Worm (Caenorhabditis elegans) whole organism, young adult: ENCODE data around the gene M176.4.

Experiments
- B0019.2 ChIP-seq: fragments of 200-800 bp; sonication (Bioruptor generic); conservative IDR thresholded peaks from 2 replicates; pipeline ENCODE4 v1.3.6; 2022; ENCODE audit warnings: missing genetic modification reagents, missing genetic modification characterization, missing compliant biosample characterization
- B0035.1 ChIP-seq: sonication (generic microtip); optimal IDR thresholded peaks from 2 replicates; lab custom pipeline; 2016; ENCODE audit warnings: missing genetic modification characterization, mild to moderate bottlenecking, missing compliant biosample characterization, missing genotype, missing genetic modification reagents
- C06A6.2 ChIP-seq: fragments of 200-800 bp; sonication (Bioruptor generic); conservative IDR thresholded peaks from 2 replicates; pipeline ENCODE4 v1.3.6; 2022; ENCODE audit warnings: missing genetic modification characterization, missing compliant biosample characterization
- C17E4.6 ChIP-seq: fragments of 200-800 bp; sonication (Bioruptor generic); IDR thresholded peaks from 2 replicates; pipeline ENCODE4 v1.3.6; 2022; ENCODE audit warnings: missing genetic modification reagents, missing genetic modification characterization, missing compliant biosample characterization
- D2030.7 ChIP-seq: fragments of 200-800 bp; sonication (Bioruptor generic); IDR thresholded peaks from 2 replicates; pipeline ENCODE4 v1.3.6; 2022; ENCODE audit warnings: missing genetic modification reagents, missing genetic modification characterization, missing compliant biosample characterization
- F23B12.7 ChIP-seq: sonication (generic microtip); optimal IDR thresholded peaks from 2 replicates; lab custom pipeline; 2017; ENCODE audit warnings: missing genetic modification characterization, mild to moderate bottlenecking, missing compliant biosample characterization, antibody characterized with exemption, moderate library complexity; ENCODE audit not compliant: insufficient read depth
- F33H1.4 ChIP-seq: fragments of 200-800 bp; sonication (Bioruptor generic); IDR thresholded peaks from 2 replicates; pipeline ENCODE4 v1.3.6; 2022; ENCODE audit warnings: missing genetic modification reagents, missing genetic modification characterization, missing compliant biosample characterization
- F52B5.7 ChIP-seq: sonication (generic microtip); optimal IDR thresholded peaks from 2 replicates; lab custom pipeline; 2016; ENCODE audit warnings: mild to moderate bottlenecking, missing genetic modification characterization, missing compliant biosample characterization
- F55B11.4 ChIP-seq: sonication (generic microtip); optimal IDR thresholded peaks from 2 replicates; lab custom pipeline; 2016; ENCODE audit warnings: missing compliant biosample characterization, missing genetic modification characterization, borderline replicate concordance; ENCODE audit not compliant: insufficient read depth
- K11D2.4 ChIP-seq: fragments of 200-800 bp; sonication (Bioruptor generic); IDR thresholded peaks from 2 replicates; pipeline ENCODE4 v1.3.6; 2022; ENCODE audit warnings: missing genetic modification reagents, missing genetic modification characterization, missing compliant biosample characterization
- Y53G8AR.9 ChIP-seq: fragments of 200-800 bp; sonication (Bioruptor generic); conservative IDR thresholded peaks from 2 replicates; pipeline ENCODE4 v1.3.6; 2022; ENCODE audit warnings: missing genetic modification reagents, missing genetic modification characterization, missing compliant biosample characterization
- Y56A3A.18 ChIP-seq: fragments of 200-800 bp; sonication (Bioruptor generic); IDR thresholded peaks from 2 replicates; pipeline ENCODE4 v1.3.6; 2022; ENCODE audit warnings: missing genetic modification reagents, missing genetic modification characterization, missing compliant biosample characterization
- Y67H2A.10 ChIP-seq: fragments of 200-800 bp; sonication (Bioruptor generic); conservative IDR thresholded peaks from 2 replicates; pipeline ENCODE4 v1.3.6; 2022; ENCODE audit warnings: missing genetic modification reagents, missing genetic modification characterization, missing compliant biosample characterization
- Y79H2A.3 ChIP-seq: fragments of 200-800 bp; sonication (Bioruptor generic); conservative IDR thresholded peaks from 2 replicates; pipeline ENCODE4 v1.3.6; 2022; ENCODE audit warnings: missing genetic modification reagents, missing genetic modification characterization, missing compliant biosample characterization
- athp-1 ChIP-seq: sonication (generic microtip); optimal IDR thresholded peaks from 2 replicates; lab custom pipeline; 2017; ENCODE audit warnings: mild to moderate bottlenecking, missing genetic modification characterization, missing compliant biosample characterization
- attf-3 ChIP-seq: fragments of 200-800 bp; sonication (Bioruptor generic); conservative IDR thresholded peaks from 2 replicates; pipeline ENCODE4 v1.3.6; 2022; ENCODE audit warnings: missing genetic modification reagents, missing genetic modification characterization, missing compliant biosample characterization
- attf-6 ChIP-seq: fragments of 200-800 bp; sonication (Bioruptor generic); IDR thresholded peaks from 2 replicates; pipeline ENCODE4 v1.3.6; 2022; ENCODE audit warnings: missing genetic modification reagents, missing genetic modification characterization, missing compliant biosample characterization
- bed-1 ChIP-seq: fragments of 200-800 bp; sonication (Bioruptor generic); IDR thresholded peaks from 2 replicates; pipeline ENCODE4 v1.3.6; 2022; ENCODE audit warnings: missing genetic modification reagents, missing genetic modification characterization, missing compliant biosample characterization
- ceh-40 ChIP-seq: fragments of 200-800 bp; sonication (Bioruptor generic); IDR thresholded peaks from 2 replicates; pipeline ENCODE4 v1.3.6; 2022; ENCODE audit warnings: missing genetic modification characterization, missing compliant biosample characterization
- ceh-58 ChIP-seq: fragments of 200-800 bp; sonication (Bioruptor generic); IDR thresholded peaks from 2 replicates; pipeline ENCODE4 v1.3.6; 2022; ENCODE audit warnings: missing genetic modification characterization, missing compliant biosample characterization
- ceh-79 ChIP-seq: sonication (generic microtip); optimal IDR thresholded peaks from 2 replicates; lab custom pipeline; 2017; ENCODE audit warnings: mild to moderate bottlenecking, missing genetic modification characterization, missing compliant biosample characterization
- ceh-91 ChIP-seq: fragments of 200-800 bp; sonication (Bioruptor generic); IDR thresholded peaks from 2 replicates; pipeline ENCODE4 v1.3.6; 2022; ENCODE audit warnings: missing genetic modification reagents, missing genetic modification characterization, missing compliant biosample characterization
- dox-1 ChIP-seq: fragments of 200-800 bp; sonication (Bioruptor generic); IDR thresholded peaks from 2 replicates; pipeline ENCODE4 v1.3.6; 2022; ENCODE audit warnings: missing genetic modification reagents, missing genetic modification characterization, missing compliant biosample characterization
- egrh-3 ChIP-seq: fragments of 200-800 bp; sonication (Bioruptor generic); IDR thresholded peaks from 2 replicates; pipeline ENCODE4 v1.3.6; 2022; ENCODE audit warnings: missing genetic modification reagents, missing genetic modification characterization, missing compliant biosample characterization
- gei-17 ChIP-seq: fragments of 200-800 bp; sonication (Bioruptor generic); optimal IDR thresholded peaks from 2 replicates; lab custom pipeline; 2018; ENCODE audit warnings: mild to moderate bottlenecking, missing genetic modification characterization, missing compliant biosample characterization
- hlh-26 ChIP-seq: fragments of 200-800 bp; sonication (Bioruptor generic); conservative IDR thresholded peaks from 2 replicates; pipeline ENCODE4 v1.3.6; 2022; ENCODE audit warnings: missing genetic modification reagents, missing genetic modification characterization, missing compliant biosample characterization
- hmg-1.2 ChIP-seq: fragments of 200-800 bp; sonication (Bioruptor generic); IDR thresholded peaks from 2 replicates; pipeline ENCODE4 v1.3.6; 2022; ENCODE audit warnings: missing genetic modification reagents, missing genetic modification characterization, missing compliant biosample characterization
- lin-35 ChIP-seq, 3 experiments: fragments of 150-350 bp in 2 of 3; sonication (generic microtip) in 1 of 3; optimal IDR thresholded peaks; 2 replicates each; lab custom pipeline; 2014 to 2018; ENCODE audit warnings: missing biosample characterization in 3 of 3, missing genetic modification characterization in 3 of 3, missing genetic modification reagents in 3 of 3
- madf-3 ChIP-seq: fragments of 200-800 bp; sonication (Bioruptor generic); IDR thresholded peaks from 2 replicates; pipeline ENCODE4 v1.3.6; 2022; ENCODE audit warnings: missing genetic modification reagents, missing genetic modification characterization, missing compliant biosample characterization
- mcd-1 ChIP-seq: fragments of 200-800 bp; sonication (Bioruptor generic); IDR thresholded peaks from 2 replicates; pipeline ENCODE4 v1.3.6; 2022; ENCODE audit warnings: missing genetic modification reagents, missing genetic modification characterization, missing compliant biosample characterization
- mel-28 ChIP-seq: sonication (generic microtip); optimal IDR thresholded peaks from 2 replicates; lab custom pipeline; 2016; ENCODE audit warnings: borderline replicate concordance, mild to moderate bottlenecking, missing genetic modification characterization, missing compliant biosample characterization
- nhr-179 ChIP-seq: sonication (generic microtip); optimal IDR thresholded peaks from 2 replicates; lab custom pipeline; 2016; ENCODE audit warnings: mild to moderate bottlenecking, missing genetic modification characterization, missing compliant biosample characterization
- nhr-27 ChIP-seq: fragments of 200-800 bp; sonication (Bioruptor generic); optimal IDR thresholded peaks from 2 replicates; lab custom pipeline; 2018; ENCODE audit warnings: mild to moderate bottlenecking, missing genetic modification characterization, moderate library complexity, missing compliant biosample characterization
- pha-4 ChIP-seq: fragments of 150-350 bp; sonication (generic microtip); optimal IDR thresholded peaks from 2 replicates; lab custom pipeline; 2014; ENCODE audit warnings: missing biosample characterization, missing genetic modification reagents, missing genetic modification characterization
- rec-8 ChIP-seq, 2 experiments: sonication (generic microtip); optimal IDR thresholded peaks; 2 replicates each; lab custom pipeline; 2016; ENCODE audit warnings: mild to moderate bottlenecking in 2 of 2, missing genetic modification characterization in 2 of 2, missing genetic modification reagents in 2 of 2, missing genotype in 2 of 2, missing biosample characterization in 1 of 2, missing compliant biosample characterization in 1 of 2, moderate library complexity in 1 of 2
- repo-1 ChIP-seq: sonication (generic microtip); optimal IDR thresholded peaks from 2 replicates; lab custom pipeline; 2017; ENCODE audit warnings: mild to moderate bottlenecking, missing genetic modification characterization, missing compliant biosample characterization
- sea-2 ChIP-seq: fragments of 200-800 bp; sonication (Bioruptor generic); IDR thresholded peaks from 2 replicates; pipeline ENCODE4 v1.3.6; 2022; ENCODE audit warnings: missing genetic modification characterization, missing compliant biosample characterization
- snpc-1.3 ChIP-seq: sonication (generic microtip); optimal IDR thresholded peaks from 2 replicates; lab custom pipeline; 2017; ENCODE audit warnings: missing genetic modification characterization, mild to moderate bottlenecking, missing compliant biosample characterization, antibody characterized with exemption, moderate library complexity, missing genotype, missing genetic modification reagents; ENCODE audit not compliant: insufficient read depth
- somi-1 ChIP-seq: fragments of 200-800 bp; sonication (Bioruptor generic); optimal IDR thresholded peaks from 2 replicates; lab custom pipeline; 2018; ENCODE audit warnings: mild to moderate bottlenecking, missing genetic modification characterization, missing compliant biosample characterization
- tbp1 ChIP-seq: fragments of 200-800 bp; sonication (Bioruptor generic); optimal IDR thresholded peaks from 2 replicates; lab custom pipeline; 2018; ENCODE audit warnings: mild to moderate bottlenecking, missing genetic modification characterization, missing compliant biosample characterization
- tbx-9 ChIP-seq: sonication (generic microtip); optimal IDR thresholded peaks from 2 replicates; lab custom pipeline; 2016; ENCODE audit warnings: borderline replicate concordance, missing genetic modification characterization, inconsistent platforms, missing compliant biosample characterization
- tlf-1 ChIP-seq: fragments of 200-800 bp; sonication (Bioruptor generic); optimal IDR thresholded peaks from 2 replicates; lab custom pipeline; 2018; ENCODE audit warnings: mild to moderate bottlenecking, missing genetic modification characterization, missing compliant biosample characterization
- zfh-2 ChIP-seq: fragments of 200-800 bp; sonication (Bioruptor generic); conservative IDR thresholded peaks from 2 replicates; pipeline ENCODE4 v1.3.6; 2022; ENCODE audit warnings: missing genetic modification reagents, missing genetic modification characterization, missing compliant biosample characterization
- ztf-22 ChIP-seq: fragments of 200-800 bp; sonication (Bioruptor generic); optimal IDR thresholded peaks from 2 replicates; lab custom pipeline; 2018; ENCODE audit warnings: mild to moderate bottlenecking, missing genetic modification characterization, moderate library complexity, missing compliant biosample characterization
- ztf-25 ChIP-seq: fragments of 200-800 bp; sonication (Bioruptor generic); IDR thresholded peaks from 2 replicates; pipeline ENCODE4 v1.3.6; 2022; ENCODE audit warnings: missing genetic modification reagents, missing genetic modification characterization, missing compliant biosample characterization
- ztf-3 ChIP-seq: fragments of 200-800 bp; sonication (Bioruptor generic); optimal IDR thresholded peaks from 2 replicates; lab custom pipeline; 2018; ENCODE audit warnings: mild to moderate bottlenecking, missing genetic modification characterization, missing compliant biosample characterization

The M176.4 gene

ce11 chrII:9416381-9417276, 1.5 kb upstream of the M176.4 start, which contains the start of the genes gss-1 and chch-3 (continued):
- TF ChIP-seq B0019.2 (GFP tag; lab: Robert Waterston, UW) = no peak
- no peak for TF ChIP-seq tbx-9
- TF ChIP-seq hmg-1.2 (GFP tag; lab: Robert Waterston, UW) = peak; percentile 33; the same call in 1 of the 2 replicates
- TF ChIP-seq D2030.7 (GFP tag; lab: Robert Waterston, UW) = 0 out of 2 replicates have a peak, but pooled peaks have one; percentile 34
- no peak for TF ChIP-seq Y53G8AR.9 (GFP tag; lab: Robert Waterston, UW)
- no peak for TF ChIP-seq Y67H2A.10 (GFP tag; lab: Robert Waterston, UW)
- TF ChIP-seq C06A6.2 (GFP tag; lab: Robert Waterston, UW) = no peak
- TF ChIP-seq attf-6 (GFP tag; lab: Robert Waterston, UW) = no peak
- TF ChIP-seq nhr-179 (tag; lab: Kevin White, UChicago) = no peak
- TF ChIP-seq F52B5.7 (tag; lab: Kevin White, UChicago) = no peak
- TF ChIP-seq lin-35 (GFP tag; optimal IDR thresholded peaks at IDR 0.05; lab: Kevin White, UChicago) = peak in 1 of 3 experiments; percentile 36
- TF ChIP-seq bed-1 (GFP tag; lab: Robert Waterston, UW) = no peak
- no peak for TF ChIP-seq C17E4.6 (GFP tag; lab: Robert Waterston, UW)
- TF ChIP-seq ztf-25 (GFP tag; lab: Robert Waterston, UW) = no peak
- no peak for TF ChIP-seq ceh-58 (GFP tag; lab: Robert Waterston, UW)
- TF ChIP-seq F23B12.7 (tag; lab: Kevin White, UChicago) = no peak
- no peak for TF ChIP-seq ceh-79
- TF ChIP-seq B0035.1 (tag; lab: Kevin White, UChicago) = no peak
- TF ChIP-seq somi-1 (GFP tag; lab: Kevin White, UChicago) = no peak
- no peak for TF ChIP-seq mel-28
- peak; percentile 23; the same call in 1 of the 2 replicates for TF ChIP-seq K11D2.4
- peak; percentile 53 for TF ChIP-seq dox-1 (GFP tag; lab: Robert Waterston, UW)
- no peak for TF ChIP-seq egrh-3 (GFP tag; lab: Robert Waterston, UW)
- no peak for TF ChIP-seq athp-1 (tag; lab: Kevin White, UChicago)
- TF ChIP-seq attf-3 (GFP tag; lab: Robert Waterston, UW) = no peak
- TF ChIP-seq tlf-1 (GFP tag; lab: Kevin White, UChicago) = no peak
- no peak for TF ChIP-seq ztf-3 (GFP tag; lab: Kevin White, UChicago)
- peak; percentile 40; the same call in 1 of the 2 replicates for TF ChIP-seq mcd-1
- no peak for TF ChIP-seq F55B11.4 (tag; lab: Kevin White, UChicago)
- TF ChIP-seq repo-1 (tag; lab: Kevin White, UChicago) = no peak
- no peak for TF ChIP-seq zfh-2 (GFP tag; lab: Robert Waterston, UW)
- no peak for TF ChIP-seq rec-8 (tag; optimal IDR thresholded peaks at IDR 0.05; lab: Kevin White, UChicago)
- TF ChIP-seq madf-3 (GFP tag; lab: Robert Waterston, UW) = no peak
- no peak for TF ChIP-seq ceh-91 (GFP tag; lab: Robert Waterston, UW)
- TF ChIP-seq gei-17 (GFP tag; lab: Kevin White, UChicago) = no peak
- no peak for TF ChIP-seq nhr-27
- no peak for TF ChIP-seq pha-4
- peak; percentile 52 for TF ChIP-seq F33H1.4
- TF ChIP-seq hlh-26 (GFP tag; lab: Robert Waterston, UW) = no peak
- no peak for TF ChIP-seq ztf-22 (GFP tag; lab: Kevin White, UChicago)
- no peak for TF ChIP-seq sea-2
- TF ChIP-seq snpc-1.3 (tag; lab: Kevin White, UChicago) = no peak
- TF ChIP-seq Y56A3A.18 (GFP tag; lab: Robert Waterston, UW) = no peak
- TF ChIP-seq Y79H2A.3 (GFP tag; lab: Robert Waterston, UW) = no peak
- TF ChIP-seq tbp1 (GFP tag; lab: Kevin White, UChicago) = peak; percentile 30
- no peak for TF ChIP-seq ceh-40 (GFP tag; lab: Robert Waterston, UW)
